Worm (Caenorhabditis elegans) whole organism, young adult: Measurements from ENCODE around the gene pcp-3.

Experiments
- F39B2.1 ChIP-seq: fragments of 200-800 bp; sonication (Bioruptor generic); IDR thresholded peaks from 2 replicates; pipeline ENCODE4 v1.3.6; 2022; ENCODE audit warnings: missing genetic modification reagents, missing genetic modification characterization, missing compliant biosample characterization
- Y56A3A.18 ChIP-seq: fragments of 200-800 bp; sonication (Bioruptor generic); IDR thresholded peaks from 2 replicates; pipeline ENCODE4 v1.3.6; 2022; ENCODE audit warnings: missing genetic modification reagents, missing genetic modification characterization, missing compliant biosample characterization
- ceh-79 ChIP-seq: sonication (generic microtip); optimal IDR thresholded peaks from 2 replicates; lab custom pipeline; 2017; ENCODE audit warnings: mild to moderate bottlenecking, missing genetic modification characterization, missing compliant biosample characterization
- him-1 ChIP-seq: sonication (generic microtip); optimal IDR thresholded peaks from 2 replicates; lab custom pipeline; 2016; ENCODE audit warnings: missing genotype, missing genetic modification reagents, missing genetic modification characterization, missing compliant biosample characterization
- hlh-26 ChIP-seq: fragments of 200-800 bp; sonication (Bioruptor generic); conservative IDR thresholded peaks from 2 replicates; pipeline ENCODE4 v1.3.6; 2022; ENCODE audit warnings: missing genetic modification reagents, missing genetic modification characterization, missing compliant biosample characterization
- lin-35 ChIP-seq, 3 experiments: fragments of 150-350 bp in 2 of 3; sonication (generic microtip) in 1 of 3; optimal IDR thresholded peaks; 2 replicates each; lab custom pipeline; 2014 to 2018; ENCODE audit warnings: missing biosample characterization in 3 of 3, missing genetic modification characterization in 3 of 3, missing genetic modification reagents in 3 of 3
- rec-8 ChIP-seq, 2 experiments: sonication (generic microtip); optimal IDR thresholded peaks; 2 replicates each; lab custom pipeline; 2016; ENCODE audit warnings: mild to moderate bottlenecking in 2 of 2, missing genetic modification characterization in 2 of 2, missing genetic modification reagents in 2 of 2, missing genotype in 2 of 2, missing biosample characterization in 1 of 2, missing compliant biosample characterization in 1 of 2, moderate library complexity in 1 of 2
- sea-2 ChIP-seq: fragments of 200-800 bp; sonication (Bioruptor generic); IDR thresholded peaks from 2 replicates; pipeline ENCODE4 v1.3.6; 2022; ENCODE audit warnings: missing genetic modification characterization, missing compliant biosample characterization
- snpc-4 ChIP-seq, 5 experiments: fragments of 150-350 bp in 1 of 5; sonication (generic microtip) in 4 of 5; optimal IDR thresholded peaks; 2 replicates each; lab custom pipeline; 2014 to 2018; ENCODE audit warnings: missing genetic modification characterization in 5 of 5, missing biosample characterization in 3 of 5, antibody characterized with exemption in 2 of 5, mild to moderate bottlenecking in 2 of 5, missing compliant biosample characterization in 2 of 5, missing genotype in 2 of 5, moderate library complexity in 2 of 5, missing genetic modification reagents in 1 of 5
- unc-130 ChIP-seq: sonication (generic microtip); optimal IDR thresholded peaks from 2 replicates; lab custom pipeline; 2016; ENCODE audit warnings: missing genetic modification reagents, missing genetic modification characterization, missing compliant biosample characterization
- unc-62 ChIP-seq: fragments of 150-350 bp; optimal IDR thresholded peaks from 2 replicates; lab custom pipeline; 2014; ENCODE audit warnings: missing biosample characterization, missing genetic modification reagents, missing genetic modification characterization
- ztf-26 ChIP-seq: sonication (generic microtip); optimal IDR thresholded peaks from 2 replicates; lab custom pipeline; 2017; ENCODE audit warnings: missing genetic modification characterization, missing compliant biosample characterization

ce11 chrIV:9117700-9118099 lies 41.1 kb downstream of the pcp-3 start:
- TF ChIP-seq ceh-79 (tag; lab: Kevin White, UChicago) = no peak
- no peak for TF ChIP-seq snpc-4 (GFP tag; optimal IDR thresholded peaks at IDR 0.05; lab: Kevin White, UChicago)
- TF ChIP-seq snpc-4 (tag; optimal IDR thresholded peaks at IDR 0.05; lab: Kevin White, UChicago) = no peak
- TF ChIP-seq sea-2 (GFP tag; lab: Robert Waterston, UW) = no peak
- TF ChIP-seq rec-8 (tag; optimal IDR thresholded peaks at IDR 0.05; lab: Kevin White, UChicago) = no peak
- no peak for TF ChIP-seq Y56A3A.18
- TF ChIP-seq F39B2.1 = no peak
- TF ChIP-seq unc-62 (GFP tag; lab: Kevin White, UChicago) = no peak
- TF ChIP-seq lin-35 (GFP tag; optimal IDR thresholded peaks at IDR 0.05; lab: Kevin White, UChicago) = no peak
- TF ChIP-seq unc-130 = no peak
- no peak for TF ChIP-seq hlh-26 (GFP tag; lab: Robert Waterston, UW)
- TF ChIP-seq ztf-26 = no peak
- TF ChIP-seq him-1 (tag; lab: Kevin White, UChicago) = no peak
